Worm (Caenorhabditis elegans): Measurements from ENCODE around the gene T07D4.5.

Gene T07D4.5

DNA sequence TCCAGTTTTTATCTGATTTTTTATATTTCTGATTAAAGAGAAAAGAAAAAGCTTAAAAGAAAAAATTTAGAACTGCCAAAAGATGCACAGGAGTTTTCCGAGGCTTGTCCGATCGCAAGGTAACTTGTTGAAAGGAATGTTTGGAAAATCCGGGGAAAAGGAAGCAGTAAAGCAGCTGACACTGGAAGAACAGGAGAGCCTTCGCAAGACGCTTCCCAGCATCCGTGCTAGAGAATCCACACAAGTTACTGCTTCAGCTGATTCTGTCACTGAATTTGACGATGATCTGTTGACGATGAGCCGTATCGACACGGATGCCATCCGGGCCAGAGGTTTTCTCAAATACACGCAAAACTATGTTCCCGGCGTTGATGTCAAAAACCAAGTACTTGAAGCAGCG lies 45.6 kb upstream of the T07D4.5 start, which contains the start of gene mrpl-50 (continued):
- peak; percentile 59; the same call in 1 of the 2 replicates for TF ChIP-seq T26A8.4 (GFP tag; IDR thresholded peaks at IDR 0.05)
- TF ChIP-seq pha-4 (GFP tag; IDR thresholded peaks at IDR 0.05): 0 out of 2 replicates have a peak, but pooled peaks have one; percentile 31
- TF ChIP-seq pha-4 (tag; optimal IDR thresholded peaks at IDR 0.05): no peak
- TF ChIP-seq saeg-2 (GFP tag; IDR thresholded peaks at IDR 0.05): no peak
- no peak for TF ChIP-seq lin-29 (GFP tag; IDR thresholded peaks at IDR 0.05)
- no peak for TF ChIP-seq mep-1 (tag; optimal IDR thresholded peaks at IDR 0.05)
- TF ChIP-seq ama-1 (optimal IDR thresholded peaks at IDR 0.05): peak; percentile 75
- peak; percentile 13; the same call in 1 of the 2 replicates for TF ChIP-seq set-16 (GFP tag; IDR thresholded peaks at IDR 0.05)

DNA sequence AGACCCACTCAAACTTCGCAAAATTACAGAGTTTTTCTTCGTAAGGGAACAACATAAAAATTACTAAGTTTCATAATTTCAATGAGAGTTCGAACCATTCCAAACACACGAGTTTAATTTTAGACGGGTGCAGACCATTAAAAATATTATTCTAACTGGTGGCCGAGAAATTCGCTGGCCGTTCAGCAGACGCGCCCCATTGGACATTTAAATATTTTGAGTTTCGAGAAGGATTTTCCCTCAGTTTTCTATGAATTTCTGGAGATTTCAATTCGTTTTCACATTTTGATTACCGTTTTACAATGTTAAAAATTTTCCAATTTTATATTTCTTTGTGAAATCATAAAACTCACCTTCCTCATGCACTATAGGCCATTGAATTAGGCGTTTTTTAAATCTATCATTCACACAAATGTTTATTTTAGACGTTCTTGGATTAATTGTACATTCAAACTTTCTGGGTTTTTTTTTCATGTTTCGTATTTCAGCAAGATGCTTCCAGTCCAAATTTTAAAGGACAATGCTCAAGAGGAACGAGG lies 43.2 kb upstream of the T07D4.5 start, which contains the start of gene cct-2:
Gene cct-2 (plus strand): TSS at position 489 of the 539 bp plus-strand sequence.
- TF ChIP-seq egl-43 (GFP tag; IDR thresholded peaks at IDR 0.05) (no peak), php-3 (GFP tag; IDR thresholded peaks at IDR 0.05) (no peak), ceh-44 (GFP tag; IDR thresholded peaks at IDR 0.05) (0 out of 2 replicates have a peak, but pooled peaks have one; percentile 9), ztf-11 (tag; optimal IDR thresholded peaks at IDR 0.05) (no peak), hmg-1.1 (GFP tag; IDR thresholded peaks at IDR 0.05) (peak; percentile 51; the same call in 1 of the 2 replicates), ama-1 (optimal IDR thresholded peaks at IDR 0.05) (peak; percentile 10), dmd-9 (GFP tag; IDR thresholded peaks at IDR 0.05) (no peak), lin-13 (GFP tag; optimal IDR thresholded peaks at IDR 0.05) (no peak), dmd-6 (GFP tag; IDR thresholded peaks at IDR 0.05) (no peak), lir-3 (tag; optimal IDR thresholded peaks at IDR 0.05) (no peak), dve-1 (tag; optimal IDR thresholded peaks at IDR 0.05; ENCODE audit: insufficient read depth) (peak; percentile 9), mxl-3 (GFP tag; optimal IDR thresholded peaks at IDR 0.05) (no peak), F10B5.3 (tag; optimal IDR thresholded peaks at IDR 0.05) (no peak), tra-1 (GFP tag; IDR thresholded peaks at IDR 0.05) (no peak), vab-7 (GFP tag; IDR thresholded peaks at IDR 0.05) (no peak), nhr-42 (GFP tag; IDR thresholded peaks at IDR 0.05) (no peak), egl-27 (tag; optimal IDR thresholded peaks at IDR 0.05) (no peak), cey-2 (tag; optimal IDR thresholded peaks at IDR 0.05; ENCODE audit: borderline replicate concordance, insufficient read depth) (no peak), lin-38 (GFP tag; IDR thresholded peaks at IDR 0.05) (peak; percentile 89), aha-1 (tag) (no peak), ztf-7 (tag; optimal IDR thresholded peaks at IDR 0.05) (no peak), mep-1 (tag; optimal IDR thresholded peaks at IDR 0.05) (peak; percentile 54), dpl-1 (GFP tag; optimal IDR thresholded peaks at IDR 0.05) (peak; percentile 42), mes-2 (tag; optimal IDR thresholded peaks at IDR 0.05; ENCODE audit: poor library complexity, severe bottlenecking) (peak; percentile 89), nhr-6 (tag; optimal IDR thresholded peaks at IDR 0.05) (no peak), daf-8 (GFP tag; IDR thresholded peaks at IDR 0.05) (no peak), unc-62 (GFP tag; optimal IDR thresholded peaks at IDR 0.05 in 1 of 2) (no peak), unc-62 (tag; optimal IDR thresholded peaks at IDR 0.05) (no peak), R02D3.7 (tag; optimal IDR thresholded peaks at IDR 0.05) (no peak), lsy-2 (tag; optimal IDR thresholded peaks at IDR 0.05) (peak in 1 of 2 experiments; percentile 66), arid-1 (GFP tag; conservative IDR thresholded peaks at IDR 0.05) (no peak), hif-1 (tag; optimal IDR thresholded peaks at IDR 0.05) (peak in 1 of 2 experiments; percentile 54), hlh-30 (tag; optimal IDR thresholded peaks at IDR 0.05; ENCODE audit: insufficient read depth) (peak; percentile 16), nhr-237 (tag; optimal IDR thresholded peaks at IDR 0.05) (no peak), snpc-4 (tag; optimal IDR thresholded peaks at IDR 0.05) (no peak), spr-3 (GFP tag; optimal IDR thresholded peaks at IDR 0.05) (no peak), zfp-3 (GFP tag; conservative IDR thresholded peaks at IDR 0.05) (no peak), Y48G9A.11 (GFP tag; IDR thresholded peaks at IDR 0.05) (no peak)
